Fruit fly (Drosophila melanogaster): ENCODE data around the gene Idua.

Idua gene

DNA sequence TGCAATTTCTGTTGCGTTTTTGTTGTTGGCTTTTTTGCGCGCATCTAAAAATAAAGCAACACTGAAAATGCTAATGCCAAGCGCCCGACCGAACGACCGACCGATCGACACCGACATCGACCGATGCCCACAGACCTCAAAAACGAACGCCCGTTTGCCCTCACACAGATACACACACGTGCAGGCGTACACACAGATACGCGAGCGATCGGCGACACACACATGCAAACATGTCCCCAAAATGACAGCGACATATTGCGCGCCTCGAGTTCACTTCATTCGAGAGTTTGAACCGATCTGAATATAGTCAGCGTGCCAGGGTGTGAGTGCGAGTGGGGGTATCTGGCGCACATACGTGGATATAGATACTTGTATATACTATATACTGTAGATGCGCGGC is 51.7 kb downstream of the Idua start:
- no peak for TF ChIP-seq Mnt (GFP tag; optimal IDR thresholded peaks at IDR 0.05)
- TF ChIP-seq CG5204 (GFP tag; optimal IDR thresholded peaks at IDR 0.05), result no peak
- TF ChIP-seq CG1620 (GFP tag; optimal IDR thresholded peaks at IDR 0.05), result no peak
- no peak for TF ChIP-seq CG33017 (tag; optimal IDR thresholded peaks at IDR 0.05)
- TF ChIP-seq CG7045 (GFP tag; optimal IDR thresholded peaks at IDR 0.05), result no peak
- no peak for TF ChIP-seq tj (GFP tag; optimal IDR thresholded peaks at IDR 0.05)
- no peak for TF ChIP-seq pad (GFP tag; optimal IDR thresholded peaks at IDR 0.05)

All from whole organism, adult.